Fruit fly (Drosophila melanogaster): ENCODE measurements around the gene CG3808.

The CG3808 gene

dm6 chr3L:19000413-19000812, at the start of gene CG3808 (continued):
- TF ChIP-seq gcm (GFP tag; optimal IDR thresholded peaks at IDR 0.05): peak; percentile 34
- TF ChIP-seq lmd (GFP tag; IDR thresholded peaks at IDR 0.05): no peak
- TF ChIP-seq sd (tag; optimal IDR thresholded peaks at IDR 0.05): peak; percentile 43
- peak; percentile 1 for TF ChIP-seq NfI (GFP tag; optimal IDR thresholded peaks at IDR 0.05)
- no peak for TF ChIP-seq CG17328 (GFP tag; IDR thresholded peaks at IDR 0.05)
- peak; percentile 100 for TF ChIP-seq CG11504 (tag; optimal IDR thresholded peaks at IDR 0.05)
- no peak for TF ChIP-seq dmrt11E (tag; optimal IDR thresholded peaks at IDR 0.05)
- peak; percentile 93 for TF ChIP-seq Max (GFP tag; optimal IDR thresholded peaks at IDR 0.05)
- no peak for TF ChIP-seq Ssrp (tag; optimal IDR thresholded peaks at IDR 0.05)
- TF ChIP-seq nmo (GFP tag; optimal IDR thresholded peaks at IDR 0.05): peak; percentile 64
- TF ChIP-seq CG14050 (GFP tag; IDR thresholded peaks at IDR 0.05): no peak
- no peak for TF ChIP-seq Dbx (GFP tag; IDR thresholded peaks at IDR 0.05)
- TF ChIP-seq CG9817 (tag; optimal IDR thresholded peaks at IDR 0.05): peak; percentile 6
- peak; percentile 28 for TF ChIP-seq CG2116 (GFP tag; optimal IDR thresholded peaks at IDR 0.05)
- no peak for TF ChIP-seq dati (GFP tag; IDR thresholded peaks at IDR 0.05)
- peak; percentile 29; the same call in 1 of the 2 replicates for TF ChIP-seq CG9932 (GFP tag; IDR thresholded peaks at IDR 0.05)
- peak; percentile 83 for TF ChIP-seq gro (GFP tag; optimal IDR thresholded peaks at IDR 0.05)
- TF ChIP-seq CG18764 (GFP tag; optimal IDR thresholded peaks at IDR 0.05): no peak
- no peak for TF ChIP-seq Chrac-16 (GFP tag; optimal IDR thresholded peaks at IDR 0.05)
- TF ChIP-seq CG42726 (GFP tag; IDR thresholded peaks at IDR 0.05; ENCODE audit: partially characterized antibody): peak; percentile 77
- TF ChIP-seq hbn (GFP tag; IDR thresholded peaks at IDR 0.05; ENCODE audit: partially characterized antibody): peak; percentile 17; the same call in 1 of the 2 replicates
- peak; percentile 59 for TF ChIP-seq sug (tag; optimal IDR thresholded peaks at IDR 0.05)
- TF ChIP-seq Med (GFP tag): peak; percentile 90
- no peak for TF ChIP-seq repo (GFP tag; optimal IDR thresholded peaks at IDR 0.05)
- TF ChIP-seq dpn (GFP tag; optimal IDR thresholded peaks at IDR 0.05): peak; percentile 35 to 38
- 0 out of 2 replicates have a peak, but pooled peaks have one; percentile 20 for TF ChIP-seq E2f1 (GFP tag; IDR thresholded peaks at IDR 0.05)
- peak; percentile 46 for TF ChIP-seq ftz-f1 (GFP tag; optimal IDR thresholded peaks at IDR 0.05)
- TF ChIP-seq CG18262 (tag; optimal IDR thresholded peaks at IDR 0.05): peak; percentile 7
- TF ChIP-seq CG7987 (GFP tag; optimal IDR thresholded peaks at IDR 0.05): peak; percentile 9
- TF ChIP-seq row (GFP tag; IDR thresholded peaks at IDR 0.05): peak; percentile 13; the same call in 2 of the 3 replicates
- peak; percentile 39; the same call in 1 of the 2 replicates for TF ChIP-seq Scr (GFP tag; IDR thresholded peaks at IDR 0.05; ENCODE audit: partially characterized antibody)
- peak in 1 of 2 experiments; percentile 47 for TF ChIP-seq insv (GFP tag; optimal IDR thresholded peaks at IDR 0.05)
- TF ChIP-seq ssp (GFP tag; IDR thresholded peaks at IDR 0.05): peak; percentile 35; the same call in 1 of the 2 replicates
- 0 out of 3 replicates have a peak, but pooled peaks have one; percentile 9 for TF ChIP-seq ci (GFP tag; IDR thresholded peaks at IDR 0.05)
- no peak for TF ChIP-seq eve (GFP tag; optimal IDR thresholded peaks at IDR 0.05)
- 0 out of 2 replicates have a peak, but pooled peaks have one; percentile 23 for TF ChIP-seq CG32532 (GFP tag; IDR thresholded peaks at IDR 0.05)
- TF ChIP-seq CG12391 (tag; optimal IDR thresholded peaks at IDR 0.05): peak; percentile 25
- TF ChIP-seq MBD-R2 (GFP tag; IDR thresholded peaks at IDR 0.05): peak; percentile 86
- TF ChIP-seq CG3847 (GFP tag; IDR thresholded peaks at IDR 0.05): peak; percentile 64
- TF ChIP-seq CG34422 (GFP tag; IDR thresholded peaks at IDR 0.05): peak; percentile 97
- no peak for TF ChIP-seq ewg (GFP tag; optimal IDR thresholded peaks at IDR 0.05)
- peak; percentile 67 for TF ChIP-seq jumu (GFP tag; optimal IDR thresholded peaks at IDR 0.05)
- peak; percentile 55 for TF ChIP-seq CoRest (tag; optimal IDR thresholded peaks at IDR 0.05)
- TF ChIP-seq Dek (tag; optimal IDR thresholded peaks at IDR 0.05): peak; percentile 66
- peak; percentile 41 for TF ChIP-seq MESR4 (GFP tag; optimal IDR thresholded peaks at IDR 0.05)
- peak; percentile 8 for TF ChIP-seq HLH54F (GFP tag; optimal IDR thresholded peaks at IDR 0.05)
- no peak for TF ChIP-seq CG6654 (GFP tag; optimal IDR thresholded peaks at IDR 0.05)
- peak; percentile 14 for TF ChIP-seq da (GFP tag; optimal IDR thresholded peaks at IDR 0.05)
- TF ChIP-seq so (GFP tag; IDR thresholded peaks at IDR 0.05): 0 out of 3 replicates have a peak, but pooled peaks have one; percentile 8
- TF ChIP-seq CG7372 (GFP tag; IDR thresholded peaks at IDR 0.05): no peak
